Worm (Caenorhabditis elegans) whole organism, L4 larva: ENCODE data around the gene pmt-1.

Experiments
- ama-1 ChIP-seq: fragments of 150-350 bp; optimal IDR thresholded peaks from 2 replicates; lab custom pipeline; 2014; ENCODE audit warnings: inconsistent platforms, mixed read lengths
- fkh-10 ChIP-seq: fragments of 150-350 bp; optimal IDR thresholded peaks from 2 replicates; lab custom pipeline; 2014; ENCODE audit warnings: missing biosample characterization, missing genetic modification reagents, missing genetic modification characterization
- lin-38 ChIP-seq: fragments of 200-800 bp; sonication (Bioruptor generic); IDR thresholded peaks from 2 replicates; pipeline ENCODE4 v1.3.6; 2022; ENCODE audit warnings: missing genetic modification reagents, missing genetic modification characterization, missing compliant biosample characterization
- mdt-29 ChIP-seq: fragments of 200-800 bp; sonication (Bioruptor generic); IDR thresholded peaks from 2 replicates; pipeline ENCODE4 v1.3.6; 2022; ENCODE audit warnings: missing genetic modification reagents, missing genetic modification characterization, missing compliant biosample characterization
- nhr-10 ChIP-seq: fragments of 150-350 bp; optimal IDR thresholded peaks from 2 replicates; lab custom pipeline; 2014; ENCODE audit warnings: missing biosample characterization, missing genetic modification characterization
- nhr-77 ChIP-seq: fragments of 150-350 bp; optimal IDR thresholded peaks from 2 replicates; lab custom pipeline; 2014; ENCODE audit warnings: missing biosample characterization, missing genetic modification characterization
- pha-4 ChIP-seq, 2 experiments: fragments of 150-350 bp in 1 of 2; fragments of 200-800 bp in 1 of 2; sonication (Bioruptor generic) in 1 of 2; IDR thresholded peaks in 1 of 2; optimal IDR thresholded peaks in 1 of 2; 2 replicates each; pipeline versions ENCODE4 v1.3.6 to Lab custom; 2014 to 2022; ENCODE audit warnings: missing genetic modification characterization in 2 of 2, missing genetic modification reagents in 2 of 2, missing biosample characterization in 1 of 2, missing compliant biosample characterization in 1 of 2
- unc-62 ChIP-seq, 3 experiments: fragments of 150-350 bp in 1 of 3; sonication (generic microtip); optimal IDR thresholded peaks in 2 of 3; peaks in 1 of 3; 1 replicate in 1 of 3; 2 replicates in 2 of 3; lab custom pipeline; 2014 to 2017; ENCODE audit warnings: missing biosample characterization in 3 of 3, missing genetic modification characterization in 3 of 3, missing genetic modification reagents in 3 of 3, missing genotype in 1 of 3

- no peak for TF ChIP-seq pha-4 (GFP tag; IDR thresholded peaks at IDR 0.05; lab: Robert Waterston, UW)
- no peak for TF ChIP-seq pha-4 (tag; optimal IDR thresholded peaks at IDR 0.05; lab: Kevin White, UChicago)
- no peak for TF ChIP-seq nhr-77 (tag; lab: Kevin White, UChicago)
- no peak for TF ChIP-seq mdt-29
- no peak for TF ChIP-seq nhr-10 (tag; lab: Kevin White, UChicago)
- TF ChIP-seq lin-38 (GFP tag; lab: Robert Waterston, UW): no peak
- TF ChIP-seq fkh-10 (GFP tag; lab: Kevin White, UChicago): no peak
- TF ChIP-seq unc-62 (GFP tag; optimal IDR thresholded peaks at IDR 0.05 in 1 of 2; lab: Kevin White, UChicago): no peak
- no peak for TF ChIP-seq unc-62 (tag; optimal IDR thresholded peaks at IDR 0.05; lab: Kevin White, UChicago)
- no peak for TF ChIP-seq ama-1 (lab: Kevin White, UChicago)
These were observed 44.6 kb upstream of the pmt-1 start for ce11 chrII:5326891-5327290.
